Worm (Caenorhabditis elegans): ENCODE results near the gene dhs-25.
A peak's percentile ranks its signal among the peaks of the same experiment; 100 is the strongest.

dhs-25 gene

DNA sequence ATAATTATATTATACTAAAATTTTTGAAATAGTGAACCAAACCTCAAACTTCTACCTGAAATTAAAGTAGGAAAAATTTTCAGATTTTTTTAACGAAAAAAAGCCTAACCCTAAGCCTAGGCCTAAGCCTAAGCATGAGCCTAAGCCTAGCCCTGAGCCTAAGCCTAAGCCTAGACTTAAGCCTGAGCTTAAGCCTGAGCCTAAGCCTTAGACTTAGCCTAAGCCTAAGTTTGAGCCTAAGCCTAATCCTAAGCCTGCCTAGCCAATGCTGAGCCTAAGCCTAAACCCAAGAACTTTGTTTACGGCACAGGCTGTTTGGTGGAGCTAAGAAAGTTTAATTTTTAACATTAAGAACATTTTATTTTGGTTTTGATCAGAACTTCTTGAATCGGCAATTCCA is 9.6 kb downstream of the dhs-25 start:
- TF ChIP-seq hlh-1 (tag; optimal IDR thresholded peaks at IDR 0.05) (no peak), elt-1 (tag; optimal IDR thresholded peaks at IDR 0.05; ENCODE audit: borderline replicate concordance, insufficient read depth) (no peak), nhr-12 (tag; optimal IDR thresholded peaks at IDR 0.05) (no peak)

DNA sequence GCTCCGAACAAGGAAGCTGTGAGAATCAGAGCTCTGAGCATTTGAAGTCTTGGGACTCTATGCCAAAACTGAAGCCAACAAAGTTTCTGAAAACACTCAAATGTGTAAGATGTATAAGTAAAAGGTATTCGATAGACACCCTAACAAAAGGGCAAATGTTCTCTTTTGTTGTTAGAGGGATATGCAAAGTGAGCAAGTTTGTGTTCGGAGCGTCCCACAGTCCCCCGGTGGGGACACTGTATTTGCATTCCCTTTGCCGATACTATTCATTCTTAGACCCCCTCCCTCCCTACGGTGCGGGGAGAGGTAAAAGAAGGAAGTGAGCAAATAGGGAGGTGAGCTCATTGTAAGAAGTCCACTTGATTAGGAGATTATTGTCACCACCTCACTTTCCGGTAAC is 11.2 kb downstream of the dhs-25 start, which contains the start of gene F09E10.6:
F09E10.6 (minus strand) TSS at position 101 of the 400 bp plus-strand sequence.
- TF ChIP-seq ceh-39 (tag; optimal IDR thresholded peaks at IDR 0.05) (no peak), tbx-8 (GFP tag; optimal IDR thresholded peaks at IDR 0.05) (no peak), nhr-237 (tag; optimal IDR thresholded peaks at IDR 0.05) (no peak), blmp-1 (tag; optimal IDR thresholded peaks at IDR 0.05) (no peak), nhr-28 (tag; optimal IDR thresholded peaks at IDR 0.05) (no peak)

DNA sequence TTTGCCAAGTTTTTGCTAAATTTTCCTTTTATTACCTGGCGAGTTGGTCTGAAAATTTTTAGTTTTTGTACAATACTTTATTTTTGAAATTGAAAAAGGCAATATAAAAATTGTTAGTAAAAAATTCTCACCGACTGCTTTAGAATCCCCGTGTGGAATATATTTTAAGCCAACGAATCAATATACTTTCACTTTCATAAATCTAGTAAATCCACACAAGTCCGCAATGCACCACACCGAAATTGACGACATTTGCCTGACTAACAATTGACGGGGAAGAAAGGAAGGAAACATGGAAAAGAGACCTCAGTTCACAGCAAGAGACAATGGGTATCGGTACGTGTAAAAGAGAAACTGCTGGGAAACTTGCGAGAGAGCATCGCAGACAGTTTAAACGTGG is 13.2 kb downstream of the dhs-25 start:
- no peak for TF ChIP-seq hlh-1 (tag; optimal IDR thresholded peaks at IDR 0.05)
- TF ChIP-seq zip-8 (tag; optimal IDR thresholded peaks at IDR 0.05) = no peak
- TF ChIP-seq lsy-2 (tag; optimal IDR thresholded peaks at IDR 0.05) = no peak
- peak; percentile 53 for TF ChIP-seq blmp-1 (tag; optimal IDR thresholded peaks at IDR 0.05)
- TF ChIP-seq unc-39 (tag; optimal IDR thresholded peaks at IDR 0.05) = no peak
- no peak for TF ChIP-seq tbx-8 (GFP tag; optimal IDR thresholded peaks at IDR 0.05)
- TF ChIP-seq unc-120 (tag; optimal IDR thresholded peaks at IDR 0.05; ENCODE audit: poor library complexity, severe bottlenecking) = no peak

DNA sequence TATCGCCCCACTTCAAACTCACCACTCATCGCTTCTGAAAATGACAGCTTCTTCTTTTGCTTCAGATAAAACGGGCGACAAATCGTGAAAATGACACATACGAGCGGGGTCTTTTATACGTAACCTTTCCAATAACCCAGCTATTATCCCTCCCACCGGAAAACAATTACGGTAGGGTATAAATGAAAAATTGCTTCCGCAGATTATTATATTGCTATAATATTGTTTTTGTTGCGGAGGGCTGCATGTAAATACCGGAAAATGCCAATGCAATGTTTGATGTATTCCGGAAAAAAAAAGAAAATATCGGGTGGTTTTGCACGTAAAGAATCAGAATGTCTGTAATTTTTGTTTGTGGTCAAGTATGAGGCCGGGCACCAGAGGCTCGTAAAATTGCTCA is 15.4 kb downstream of the dhs-25 start, which contains the start of gene F09E10.7:
F09E10.7 (minus strand) TSS at position 101 of the 400 bp plus-strand sequence.
- TF ChIP-seq unc-62 (GFP tag; optimal IDR thresholded peaks at IDR 0.05) = no peak
- TF ChIP-seq nhr-28 (tag; optimal IDR thresholded peaks at IDR 0.05) = no peak
- TF ChIP-seq sptf-1 (tag; optimal IDR thresholded peaks at IDR 0.05) = no peak
- TF ChIP-seq tbx-8 (GFP tag; optimal IDR thresholded peaks at IDR 0.05) = no peak
- TF ChIP-seq mep-1 (tag; optimal IDR thresholded peaks at IDR 0.05) = no peak
- no peak for TF ChIP-seq ceh-83 (GFP tag; optimal IDR thresholded peaks at IDR 0.05)
- no peak for TF ChIP-seq bed-3 (GFP tag; optimal IDR thresholded peaks at IDR 0.05)
- TF ChIP-seq cnd-1 (tag; optimal IDR thresholded peaks at IDR 0.05) = no peak
- TF ChIP-seq ces-1 (GFP tag; optimal IDR thresholded peaks at IDR 0.05) = no peak
- TF ChIP-seq mab-5 (tag; optimal IDR thresholded peaks at IDR 0.05) = no peak
- TF ChIP-seq ham-2 (GFP tag; optimal IDR thresholded peaks at IDR 0.05) = no peak
- no peak for TF ChIP-seq drap-1 (GFP tag; optimal IDR thresholded peaks at IDR 0.05)
- TF ChIP-seq nhr-12 (tag; optimal IDR thresholded peaks at IDR 0.05) = no peak
- TF ChIP-seq pha-4 (tag; optimal IDR thresholded peaks at IDR 0.05) = no peak
- TF ChIP-seq lsy-2 (tag; optimal IDR thresholded peaks at IDR 0.05) = no peak
- TF ChIP-seq nhr-2 (tag; optimal IDR thresholded peaks at IDR 0.05) = no peak

DNA sequence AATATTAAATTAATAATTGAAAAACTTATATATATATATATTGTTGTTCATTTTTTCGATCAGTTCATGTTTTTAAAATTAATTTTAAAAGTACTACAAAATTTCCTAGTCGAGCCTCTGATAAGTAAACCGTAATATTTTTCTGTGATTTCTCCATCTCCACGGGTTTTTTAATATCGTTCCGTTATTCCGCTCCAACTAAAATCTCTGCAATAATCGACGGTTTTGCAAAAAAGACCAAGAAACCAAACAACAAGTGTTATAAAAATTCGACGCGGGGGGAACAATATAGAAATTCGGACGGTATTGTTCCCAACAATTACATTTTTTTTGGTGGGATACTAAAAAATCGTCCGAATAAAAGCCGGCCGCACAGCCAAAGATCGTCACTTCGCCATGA is 16.2 kb downstream of the dhs-25 start, which contains the start of gene F09E10.1:
F09E10.1 (plus strand) TSS at position 301 of the 400 bp plus-strand sequence.
- TF ChIP-seq ces-1 (GFP tag; optimal IDR thresholded peaks at IDR 0.05) (no peak), unc-62 (GFP tag; optimal IDR thresholded peaks at IDR 0.05) (no peak), pha-4 (tag; optimal IDR thresholded peaks at IDR 0.05) (no peak), ham-2 (GFP tag; optimal IDR thresholded peaks at IDR 0.05) (no peak), ceh-39 (tag; optimal IDR thresholded peaks at IDR 0.05) (no peak), nhr-237 (tag; optimal IDR thresholded peaks at IDR 0.05) (no peak), M03D4.4 (tag; optimal IDR thresholded peaks at IDR 0.05) (no peak), lsy-2 (tag; optimal IDR thresholded peaks at IDR 0.05) (no peak), flh-1 (GFP tag; optimal IDR thresholded peaks at IDR 0.05) (no peak), nhr-12 (tag; optimal IDR thresholded peaks at IDR 0.05) (no peak), blmp-1 (tag; optimal IDR thresholded peaks at IDR 0.05) (no peak), nhr-28 (tag; optimal IDR thresholded peaks at IDR 0.05) (no peak), lin-32 (GFP tag; optimal IDR thresholded peaks at IDR 0.05) (no peak), zip-8 (tag; optimal IDR thresholded peaks at IDR 0.05) (no peak), lin-13 (tag; optimal IDR thresholded peaks at IDR 0.05) (no peak)

DNA sequence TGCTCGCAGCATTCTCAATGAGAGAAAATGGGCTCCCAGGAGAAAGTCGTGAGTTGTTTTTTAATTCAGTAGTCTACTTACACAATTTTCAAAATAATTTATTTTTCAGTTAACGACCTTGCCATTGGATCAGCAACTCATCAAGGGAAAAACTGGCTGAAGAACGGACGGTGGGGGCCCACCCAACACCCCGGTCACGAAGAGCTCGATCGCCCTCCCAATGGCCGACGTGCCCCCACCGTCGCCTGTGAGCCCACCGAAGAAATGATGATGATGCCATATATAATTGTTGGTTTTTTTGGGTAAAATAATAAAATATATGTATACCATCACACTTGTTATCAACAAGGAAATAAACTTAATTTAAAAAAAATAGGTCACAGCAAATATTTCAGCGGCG is 16.6 kb downstream of the dhs-25 start:
- TF ChIP-seq ceh-83 (GFP tag; optimal IDR thresholded peaks at IDR 0.05) (no peak), lin-32 (GFP tag; optimal IDR thresholded peaks at IDR 0.05) (no peak), flh-1 (GFP tag; optimal IDR thresholded peaks at IDR 0.05) (no peak), blmp-1 (tag; optimal IDR thresholded peaks at IDR 0.05) (no peak), ham-2 (GFP tag; optimal IDR thresholded peaks at IDR 0.05) (no peak), nhr-2 (tag; optimal IDR thresholded peaks at IDR 0.05) (no peak), ceh-39 (tag; optimal IDR thresholded peaks at IDR 0.05) (no peak), nhr-76 (tag; optimal IDR thresholded peaks at IDR 0.05) (no peak), nhr-12 (tag; optimal IDR thresholded peaks at IDR 0.05) (no peak), unc-39 (tag; optimal IDR thresholded peaks at IDR 0.05) (no peak), unc-120 (tag; optimal IDR thresholded peaks at IDR 0.05; ENCODE audit: poor library complexity, severe bottlenecking) (no peak), hlh-1 (tag; optimal IDR thresholded peaks at IDR 0.05) (no peak)
